Worm (Caenorhabditis elegans) whole organism, early embryonic: ENCODE results near the gene F36D3.1.

Experiments used
- B0310.2 ChIP-seq: sonication (generic microtip); optimal IDR thresholded peaks from 2 replicates; lab custom pipeline; 2016; ENCODE audit warnings: mild to moderate bottlenecking, missing genetic modification characterization, missing compliant biosample characterization
- F13C5.2 ChIP-seq: sonication (generic microtip); optimal IDR thresholded peaks from 2 replicates; lab custom pipeline; 2017; ENCODE audit warnings: mild to moderate bottlenecking, missing genetic modification characterization, inconsistent platforms, missing compliant biosample characterization
- aly-1 ChIP-seq: sonication (generic microtip); optimal IDR thresholded peaks from 2 replicates; lab custom pipeline; 2016; ENCODE audit warnings: missing genetic modification characterization, missing compliant biosample characterization
- ama-1 ChIP-seq: fragments of 150-350 bp; optimal IDR thresholded peaks from 2 replicates; lab custom pipeline; 2014
- ceh-13 ChIP-seq: fragments of 200-800 bp; sonication (Bioruptor generic); optimal IDR thresholded peaks from 2 replicates; lab custom pipeline; 2018; ENCODE audit warnings: mild to moderate bottlenecking, missing genetic modification characterization, missing compliant biosample characterization
- ceh-36 ChIP-seq: sonication (generic microtip); optimal IDR thresholded peaks from 2 replicates; lab custom pipeline; 2016; ENCODE audit warnings: missing genetic modification characterization, inconsistent platforms, missing compliant biosample characterization
- ets-7 ChIP-seq: sonication (generic microtip); optimal IDR thresholded peaks from 2 replicates; lab custom pipeline; 2016; ENCODE audit warnings: missing genotype, missing genetic modification characterization, missing compliant biosample characterization
- flt-1 ChIP-seq: fragments of 200-800 bp; sonication (Bioruptor generic); IDR thresholded peaks from 2 replicates; pipeline ENCODE4 v1.3.6; 2022; ENCODE audit warnings: missing genetic modification characterization, missing compliant biosample characterization
- hmbx-1 ChIP-seq: sonication (generic microtip); optimal IDR thresholded peaks from 2 replicates; lab custom pipeline; 2016; ENCODE audit warnings: mild to moderate bottlenecking, missing genetic modification characterization, missing compliant biosample characterization
- hmg-4 ChIP-seq: fragments of 200-800 bp; sonication (Bioruptor generic); optimal IDR thresholded peaks from 2 replicates; lab custom pipeline; 2018; ENCODE audit warnings: mild to moderate bottlenecking, missing genetic modification characterization, missing compliant biosample characterization
- hnd-1 ChIP-seq: sonication (generic microtip); optimal IDR thresholded peaks from 2 replicates; lab custom pipeline; 2016; ENCODE audit warnings: missing genetic modification characterization, missing compliant biosample characterization
- pes-1 ChIP-seq: fragments of 200-800 bp; sonication (Bioruptor generic); IDR thresholded peaks from 2 replicates; pipeline ENCODE4 v1.3.6; 2022; ENCODE audit warnings: missing genetic modification reagents, missing genetic modification characterization, missing compliant biosample characterization
- scrt-1 ChIP-seq: fragments of 200-800 bp; sonication (Bioruptor generic); IDR thresholded peaks from 2 replicates; pipeline ENCODE4 v1.3.6; 2022; ENCODE audit warnings: missing genetic modification characterization, missing compliant biosample characterization
- sea-1 ChIP-seq: fragments of 200-800 bp; sonication (Bioruptor generic); conservative IDR thresholded peaks from 2 replicates; pipeline ENCODE4 v1.3.6; 2022; ENCODE audit warnings: missing genetic modification characterization, missing compliant biosample characterization
- tbx-11 ChIP-seq: fragments of 200-800 bp; sonication (Bioruptor generic); IDR thresholded peaks from 2 replicates; pipeline ENCODE4 v1.3.6; 2022; ENCODE audit warnings: missing genetic modification characterization, missing compliant biosample characterization
- tbx-37 ChIP-seq: fragments of 200-800 bp; sonication (Bioruptor generic); conservative IDR thresholded peaks from 2 replicates; pipeline ENCODE4 v1.3.6; 2022; ENCODE audit warnings: missing genetic modification reagents, missing genetic modification characterization, missing compliant biosample characterization
- tra-4 ChIP-seq: sonication (generic microtip); optimal IDR thresholded peaks from 2 replicates; lab custom pipeline; 2017; ENCODE audit warnings: missing genetic modification characterization, missing compliant biosample characterization

Gene F36D3.1

DNA sequence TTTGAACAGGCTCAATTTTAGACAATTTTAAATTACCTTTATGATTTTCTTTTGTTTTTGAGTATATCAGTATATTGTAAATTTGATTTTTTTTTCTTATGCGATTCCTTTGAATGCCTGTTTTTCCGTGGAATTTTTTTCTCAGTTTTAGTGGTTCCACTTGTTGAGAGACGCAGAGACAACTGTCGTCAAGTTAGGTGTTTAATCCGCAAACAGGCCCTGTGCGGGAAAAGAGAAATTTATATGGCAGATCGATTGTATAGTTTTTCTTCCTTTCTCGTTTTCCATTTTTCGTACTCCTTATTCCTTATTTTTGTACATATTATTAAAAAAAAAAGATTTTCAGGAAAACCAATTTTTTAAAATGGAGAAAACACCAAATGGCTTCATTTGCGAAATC, at the start of gene F36D3.1:
Gene F36D3.1, plus strand, starts transcription at position 347 of the 400 bp plus-strand sequence.
- TF ChIP-seq pes-1 (no peak), hnd-1 (no peak), ceh-36 (tag; lab: Kevin White, UChicago) (no peak), aly-1 (tag; lab: Kevin White, UChicago) (no peak), sea-1 (no peak), ceh-13 (GFP tag; lab: Kevin White, UChicago) (no peak), F13C5.2 (tag; lab: Kevin White, UChicago) (no peak)

- TF ChIP-seq flt-1 (GFP tag; lab: Robert Waterston, UW) (no peak), hmg-4 (no peak), scrt-1 (GFP tag; lab: Robert Waterston, UW) (no peak), ets-7 (no peak), aly-1 (tag; lab: Kevin White, UChicago) (no peak)
Observed at ce11 chrV:16455065-16455464, 44.1 kb upstream of the F36D3.1 start, which contains the start of gene str-14. Gene str-14 (minus strand): TSS chrV:16455165.

DNA sequence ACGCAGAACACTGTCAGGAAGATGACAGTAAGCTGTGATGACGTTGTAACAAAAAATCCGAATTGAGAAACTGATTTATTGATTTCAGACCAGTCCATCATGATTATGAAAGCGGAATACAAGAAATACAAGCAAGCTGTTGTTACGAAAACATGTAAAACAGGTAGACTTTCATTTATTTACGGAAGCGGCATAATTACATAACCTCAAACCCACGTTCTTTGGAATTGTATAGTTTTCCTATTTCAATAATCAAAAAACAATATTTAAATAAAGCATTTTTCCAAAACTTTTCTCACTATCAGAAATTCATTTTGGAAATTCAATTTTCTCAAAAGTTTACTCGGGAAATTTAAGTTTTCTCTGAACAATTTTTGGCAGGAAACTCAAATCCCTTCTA, 40.4 kb upstream of the F36D3.1 start, which contains the start of gene str-15:
Gene str-15, minus strand, starts transcription at position 101 of the 400 bp plus-strand sequence.
- TF ChIP-seq ama-1 (no peak), flt-1 (GFP tag; lab: Robert Waterston, UW) (no peak), ceh-36 (tag; lab: Kevin White, UChicago) (no peak), hmbx-1 (tag; lab: Kevin White, UChicago) (no peak), F13C5.2 (tag; lab: Kevin White, UChicago) (no peak), ets-7 (no peak), tbx-37 (GFP tag; lab: Robert Waterston, UW) (no peak), tbx-11 (GFP tag; lab: Robert Waterston, UW) (no peak), hmg-4 (no peak), pes-1 (no peak), hnd-1 (no peak), sea-1 (no peak)

ce11 chrV:16459377-16459776, 39.8 kb upstream of the F36D3.1 start:
- TF ChIP-seq tbx-11 (GFP tag; lab: Robert Waterston, UW) (no peak), hmg-4 (no peak), pes-1 (no peak), B0310.2 (no peak), hnd-1 (no peak), ama-1 (no peak), ceh-36 (tag; lab: Kevin White, UChicago) (no peak), tbx-37 (GFP tag; lab: Robert Waterston, UW) (no peak), ets-7 (no peak), hmbx-1 (tag; lab: Kevin White, UChicago) (no peak), sea-1 (no peak), ceh-13 (GFP tag; lab: Kevin White, UChicago) (no peak), aly-1 (tag; lab: Kevin White, UChicago) (no peak)

ce11 chrV:16460866-16461265, 38.3 kb upstream of the F36D3.1 start, which contains the start of gene srh-142:
Gene srh-142 (minus strand): TSS chrV:16460966.
- TF ChIP-seq tbx-37 (GFP tag; lab: Robert Waterston, UW) (no peak), ama-1 (no peak), hnd-1 (no peak), ets-7 (no peak), F13C5.2 (tag; lab: Kevin White, UChicago) (no peak), tra-4 (no peak), ceh-36 (tag; lab: Kevin White, UChicago) (no peak)

- TF ChIP-seq F13C5.2 (tag; lab: Kevin White, UChicago): no peak
- no peak for TF ChIP-seq aly-1 (tag; lab: Kevin White, UChicago)
- no peak for TF ChIP-seq ama-1
- TF ChIP-seq tra-4: no peak
- TF ChIP-seq flt-1 (GFP tag; lab: Robert Waterston, UW): no peak
- TF ChIP-seq hmg-4: no peak
- no peak for TF ChIP-seq ceh-36 (tag; lab: Kevin White, UChicago)
- no peak for TF ChIP-seq ets-7
- TF ChIP-seq ceh-13 (GFP tag; lab: Kevin White, UChicago): no peak
- no peak for TF ChIP-seq tbx-11 (GFP tag; lab: Robert Waterston, UW)
- TF ChIP-seq B0310.2: no peak
- TF ChIP-seq pes-1: no peak
- no peak for TF ChIP-seq hmbx-1 (tag; lab: Kevin White, UChicago)
- no peak for TF ChIP-seq tbx-37 (GFP tag; lab: Robert Waterston, UW)
- TF ChIP-seq scrt-1 (GFP tag; lab: Robert Waterston, UW): no peak
- no peak for TF ChIP-seq sea-1
- no peak for TF ChIP-seq hnd-1
Observed at ce11 chrV:16467840-16468239, 31.3 kb upstream of the F36D3.1 start, which contains the start of gene sru-44. Gene sru-44 (minus strand): TSS chrV:16467940.

- no peak for TF ChIP-seq hmbx-1 (tag; lab: Kevin White, UChicago)
- no peak for TF ChIP-seq flt-1 (GFP tag; lab: Robert Waterston, UW)
- TF ChIP-seq aly-1 (tag; lab: Kevin White, UChicago): no peak
- TF ChIP-seq ets-7: no peak
- TF ChIP-seq sea-1: no peak
- no peak for TF ChIP-seq B0310.2
- TF ChIP-seq tra-4: no peak
- no peak for TF ChIP-seq hmg-4
- no peak for TF ChIP-seq tbx-11 (GFP tag; lab: Robert Waterston, UW)
- TF ChIP-seq hnd-1: no peak
Observed at ce11 chrV:16470916-16471315, 28.2 kb upstream of the F36D3.1 start, which contains the start of gene srh-138. Gene srh-138 (minus strand): TSS chrV:16471016.

DNA sequence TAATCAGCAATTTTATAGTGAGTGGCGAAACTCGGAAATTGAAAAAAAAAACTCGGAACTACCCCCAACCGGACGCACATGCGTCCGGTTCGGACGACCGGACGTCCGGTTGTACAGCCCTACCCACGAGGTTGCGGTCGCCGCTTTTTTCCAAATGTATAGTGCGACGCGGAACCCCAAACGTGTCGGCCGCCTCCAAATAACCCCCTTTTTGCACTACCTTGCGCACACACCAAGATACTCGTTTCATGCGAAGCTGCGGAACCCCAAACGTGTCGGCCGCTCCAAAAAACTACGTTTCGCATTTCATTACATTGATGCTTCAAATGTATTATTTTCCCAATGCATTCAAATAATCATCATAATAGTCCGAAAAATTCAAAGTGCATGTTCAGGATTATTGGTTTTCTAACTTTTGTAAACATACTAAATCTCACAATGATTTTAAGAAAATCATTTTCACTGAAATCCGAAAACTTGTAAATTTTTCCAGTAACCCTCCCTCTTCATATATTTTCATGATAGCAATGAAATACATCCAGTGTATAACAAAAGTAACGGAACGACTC, 27.1 kb upstream of the F36D3.1 start, which contains the start of gene srw-35:
Gene srw-35, plus strand, starts transcription at position 519 of the 569 bp plus-strand sequence.
- TF ChIP-seq aly-1 (tag; lab: Kevin White, UChicago) (no peak), ceh-13 (GFP tag; lab: Kevin White, UChicago) (no peak), hmbx-1 (tag; lab: Kevin White, UChicago) (no peak), hmg-4 (no peak), tra-4 (no peak), ceh-36 (tag; lab: Kevin White, UChicago) (no peak), B0310.2 (no peak), ama-1 (no peak), tbx-37 (GFP tag; lab: Robert Waterston, UW) (no peak), scrt-1 (GFP tag; lab: Robert Waterston, UW) (no peak), F13C5.2 (tag; lab: Kevin White, UChicago) (no peak), hnd-1 (no peak), pes-1 (no peak)
